Worm (Caenorhabditis elegans): ENCODE results near the gene shk-1.

The shk-1 gene

DNA sequence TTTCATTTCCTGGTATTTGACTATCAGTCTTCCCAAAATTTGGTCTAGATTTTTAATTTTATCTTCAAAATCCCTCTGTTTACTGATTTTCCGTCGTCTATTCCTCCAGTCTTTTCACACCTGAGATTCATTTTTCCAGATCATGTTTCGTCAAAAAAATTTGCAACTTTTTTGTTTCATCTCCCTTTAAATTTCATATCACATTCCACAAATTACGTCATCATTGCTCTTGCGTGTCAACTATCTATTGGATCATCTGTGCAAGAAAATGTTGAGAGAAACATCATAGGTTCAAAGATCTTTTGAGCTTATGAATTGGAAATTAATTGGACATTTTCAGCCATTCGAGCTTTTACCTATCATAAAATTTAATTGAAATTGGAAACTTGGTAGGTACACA, 1.4 kb downstream of the shk-1 start:
- TF ChIP-seq ceh-13 (GFP tag; optimal IDR thresholded peaks at IDR 0.05) (no peak), ceh-36 (tag; optimal IDR thresholded peaks at IDR 0.05) (no peak), tbx-37 (GFP tag; conservative IDR thresholded peaks at IDR 0.05) (no peak), sea-1 (GFP tag; conservative IDR thresholded peaks at IDR 0.05) (no peak), scrt-1 (GFP tag; IDR thresholded peaks at IDR 0.05) (no peak), hnd-1 (tag; optimal IDR thresholded peaks at IDR 0.05) (no peak), ama-1 (optimal IDR thresholded peaks at IDR 0.05) (no peak), ets-7 (tag; optimal IDR thresholded peaks at IDR 0.05) (no peak), tbx-11 (GFP tag; IDR thresholded peaks at IDR 0.05) (no peak)

DNA sequence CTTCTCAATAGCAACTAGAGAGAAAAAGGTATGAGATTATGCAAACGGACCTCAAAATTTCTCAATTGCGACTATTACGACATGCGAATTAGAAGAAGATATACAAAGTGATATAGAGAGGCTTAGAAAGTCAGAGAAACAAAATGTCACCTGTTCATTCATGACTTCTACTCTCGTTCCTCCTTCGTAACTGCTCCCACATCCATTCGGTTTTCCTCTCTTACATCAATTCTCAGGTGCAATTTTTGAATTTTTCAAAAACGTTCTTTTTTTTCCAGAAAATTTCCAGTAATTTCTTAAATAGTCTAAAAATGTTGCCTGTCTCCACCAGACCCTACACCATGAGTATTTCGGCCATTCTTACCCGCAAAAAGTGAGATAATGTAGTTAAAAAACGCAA, 6.7 kb downstream of the shk-1 start:
- TF ChIP-seq aly-1 (tag; optimal IDR thresholded peaks at IDR 0.05), result no peak
- TF ChIP-seq ceh-36 (tag; optimal IDR thresholded peaks at IDR 0.05), result no peak
- no peak for TF ChIP-seq ets-7 (tag; optimal IDR thresholded peaks at IDR 0.05)
- TF ChIP-seq sea-1 (GFP tag; conservative IDR thresholded peaks at IDR 0.05), result no peak
- no peak for TF ChIP-seq scrt-1 (GFP tag; IDR thresholded peaks at IDR 0.05)
- TF ChIP-seq flt-1 (GFP tag; IDR thresholded peaks at IDR 0.05), result no peak
- no peak for TF ChIP-seq hmbx-1 (tag; optimal IDR thresholded peaks at IDR 0.05)
- TF ChIP-seq tra-4 (tag; optimal IDR thresholded peaks at IDR 0.05), result no peak
- TF ChIP-seq tbx-11 (GFP tag; IDR thresholded peaks at IDR 0.05), result no peak
- TF ChIP-seq ama-1 (optimal IDR thresholded peaks at IDR 0.05), result no peak
- no peak for TF ChIP-seq ceh-13 (GFP tag; optimal IDR thresholded peaks at IDR 0.05)

DNA sequence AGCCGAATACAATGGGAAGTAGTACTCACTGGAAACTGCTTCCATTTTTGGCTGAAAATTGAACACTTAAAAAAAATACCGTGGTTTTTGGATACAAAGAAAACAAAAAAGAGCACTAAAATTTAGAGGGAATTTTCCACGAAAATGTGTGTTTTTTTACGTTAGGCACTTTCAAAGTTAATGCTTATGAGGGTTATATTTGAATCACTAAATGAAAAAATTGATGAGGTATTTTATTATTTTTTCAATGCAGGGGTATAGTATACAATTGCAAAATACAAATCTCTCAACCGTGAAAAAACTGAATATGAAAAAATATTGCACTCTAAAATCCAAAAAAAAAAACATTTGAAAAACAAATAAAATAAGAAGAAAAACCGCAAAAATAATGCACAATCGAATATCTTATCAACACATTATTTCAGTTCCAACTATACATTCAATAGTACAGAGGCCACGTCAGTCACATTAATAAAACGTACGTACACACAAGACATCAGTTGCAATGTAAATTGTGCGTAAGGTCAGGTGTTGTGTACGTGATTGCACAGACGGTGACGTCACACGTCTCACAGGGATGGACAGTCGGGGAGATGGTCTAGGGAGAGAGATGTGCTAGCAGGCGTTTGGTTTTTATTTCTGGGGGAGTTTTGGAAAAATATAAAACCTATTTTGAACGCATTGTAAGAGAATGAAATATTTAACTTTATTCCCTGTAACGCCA, 11.9 kb downstream of the shk-1 start, which contains the start of gene aqp-10:
Gene aqp-10 (minus strand): TSS at position 51 of the 724 bp plus-strand sequence.
- TF ChIP-seq F13C5.2 (tag; optimal IDR thresholded peaks at IDR 0.05) (no peak), tbx-37 (GFP tag; conservative IDR thresholded peaks at IDR 0.05) (no peak), ets-7 (tag; optimal IDR thresholded peaks at IDR 0.05) (no peak), aly-1 (tag; optimal IDR thresholded peaks at IDR 0.05) (no peak), hnd-1 (tag; optimal IDR thresholded peaks at IDR 0.05) (no peak), B0310.2 (tag; optimal IDR thresholded peaks at IDR 0.05) (no peak), ama-1 (optimal IDR thresholded peaks at IDR 0.05) (no peak), ceh-36 (tag; optimal IDR thresholded peaks at IDR 0.05) (no peak), pes-1 (GFP tag; IDR thresholded peaks at IDR 0.05) (no peak), ceh-13 (GFP tag; optimal IDR thresholded peaks at IDR 0.05) (no peak), flt-1 (GFP tag; IDR thresholded peaks at IDR 0.05) (no peak), sea-1 (GFP tag; conservative IDR thresholded peaks at IDR 0.05) (no peak), hmg-4 (GFP tag; optimal IDR thresholded peaks at IDR 0.05) (no peak), tra-4 (tag; optimal IDR thresholded peaks at IDR 0.05) (no peak)

DNA sequence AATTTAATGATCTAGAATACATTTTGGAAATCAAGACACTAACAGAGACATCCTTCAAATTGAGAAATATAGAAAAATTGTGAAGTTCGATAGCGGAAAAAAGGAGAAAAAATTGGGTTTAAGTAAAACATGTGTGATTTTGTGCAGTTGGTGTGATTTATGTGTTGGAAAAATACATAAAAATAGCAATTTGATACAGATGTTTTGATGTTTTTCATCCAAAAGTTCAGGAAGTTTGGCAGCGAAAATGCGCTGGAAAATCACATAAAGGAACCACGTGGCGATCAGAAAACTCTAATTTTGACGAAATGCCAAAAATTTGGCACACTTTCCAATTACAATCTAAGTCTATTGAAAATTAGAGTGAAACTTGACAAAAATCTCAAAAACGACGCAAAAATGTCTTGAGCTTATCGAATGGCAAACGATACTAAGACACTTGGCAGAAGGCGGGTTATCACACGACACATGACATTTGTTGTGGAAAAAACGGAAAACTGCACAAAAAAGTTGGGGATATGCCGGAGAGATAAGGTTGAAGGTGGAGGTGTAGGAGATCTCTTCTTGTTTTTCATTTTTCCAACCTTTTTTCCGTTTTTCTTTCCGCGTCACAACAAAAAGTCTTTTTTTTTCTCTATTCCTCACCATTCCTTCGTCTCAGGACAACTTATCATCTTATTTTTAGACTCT, 16.0 kb downstream of the shk-1 start, which contains the start of gene ZK1321.4:
Gene ZK1321.4 (minus strand): TSS at position 51 of the 690 bp plus-strand sequence.
- TF ChIP-seq ceh-13 (GFP tag; optimal IDR thresholded peaks at IDR 0.05), result no peak

DNA sequence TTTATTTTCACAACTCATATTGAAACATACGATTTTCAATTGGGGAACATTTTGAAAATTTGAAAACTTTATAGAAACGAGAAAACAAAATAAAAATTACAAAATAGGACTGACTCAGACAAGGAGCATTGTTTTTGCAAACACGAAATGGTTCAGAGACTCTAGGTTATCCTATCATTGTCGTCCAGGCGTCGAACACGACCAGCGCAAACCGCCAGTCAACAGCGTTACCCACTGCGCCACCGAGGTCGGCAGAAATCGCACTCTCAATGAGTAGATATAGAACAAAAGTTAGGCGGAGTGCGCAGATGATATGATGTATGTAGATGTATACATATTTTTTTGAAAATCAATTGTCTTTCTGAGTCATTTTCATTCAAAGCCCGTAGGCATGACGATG, 16.6 kb downstream of the shk-1 start:
- TF ChIP-seq F13C5.2 (tag; optimal IDR thresholded peaks at IDR 0.05) (peak; percentile 86), scrt-1 (GFP tag; IDR thresholded peaks at IDR 0.05) (peak; percentile 92), pes-1 (GFP tag; IDR thresholded peaks at IDR 0.05) (peak; percentile 91), tbx-37 (GFP tag; conservative IDR thresholded peaks at IDR 0.05) (peak; percentile 87), hmg-4 (GFP tag; optimal IDR thresholded peaks at IDR 0.05) (no peak), ets-7 (tag; optimal IDR thresholded peaks at IDR 0.05) (peak; percentile 60), ama-1 (optimal IDR thresholded peaks at IDR 0.05) (no peak), sea-1 (GFP tag; conservative IDR thresholded peaks at IDR 0.05) (peak; percentile 92), flt-1 (GFP tag; IDR thresholded peaks at IDR 0.05) (peak; percentile 87), tbx-11 (GFP tag; IDR thresholded peaks at IDR 0.05) (peak; percentile 90), B0310.2 (tag; optimal IDR thresholded peaks at IDR 0.05) (peak; percentile 71), ceh-13 (GFP tag; optimal IDR thresholded peaks at IDR 0.05) (peak; percentile 79), ceh-36 (tag; optimal IDR thresholded peaks at IDR 0.05) (peak; percentile 68), tra-4 (tag; optimal IDR thresholded peaks at IDR 0.05) (peak; percentile 56), aly-1 (tag; optimal IDR thresholded peaks at IDR 0.05) (peak; percentile 87), hnd-1 (tag; optimal IDR thresholded peaks at IDR 0.05) (peak; percentile 60), hmbx-1 (tag; optimal IDR thresholded peaks at IDR 0.05) (peak; percentile 67)

DNA sequence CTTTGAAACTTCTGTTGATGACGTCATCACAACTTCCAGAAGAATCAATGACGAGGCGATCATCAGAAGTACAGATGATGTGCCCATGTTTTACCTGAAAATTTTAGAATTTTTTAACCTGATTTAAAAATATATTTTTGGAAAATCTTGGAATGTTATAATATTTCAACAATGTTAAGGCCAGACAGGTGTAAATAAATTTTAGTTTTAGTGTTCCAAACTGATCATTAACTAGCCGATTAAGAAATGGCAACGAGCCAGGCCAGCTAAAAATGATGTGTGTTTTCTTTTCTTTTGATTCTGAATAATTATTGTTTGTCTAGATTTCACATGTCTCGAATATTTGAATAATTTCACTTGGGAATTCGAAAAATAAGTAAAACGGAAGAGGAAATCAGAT, 17.8 kb downstream of the shk-1 start, which contains the start of gene T10B9.9:
Gene T10B9.9 (minus strand): TSS at position 101 of the 400 bp plus-strand sequence.
- no peak for TF ChIP-seq ceh-36 (tag; optimal IDR thresholded peaks at IDR 0.05)
- no peak for TF ChIP-seq hnd-1 (tag; optimal IDR thresholded peaks at IDR 0.05)
- no peak for TF ChIP-seq B0310.2 (tag; optimal IDR thresholded peaks at IDR 0.05)
- no peak for TF ChIP-seq ceh-13 (GFP tag; optimal IDR thresholded peaks at IDR 0.05)
- no peak for TF ChIP-seq flt-1 (GFP tag; IDR thresholded peaks at IDR 0.05)
- no peak for TF ChIP-seq F13C5.2 (tag; optimal IDR thresholded peaks at IDR 0.05)
- TF ChIP-seq tbx-37 (GFP tag; conservative IDR thresholded peaks at IDR 0.05), result no peak
- TF ChIP-seq ets-7 (tag; optimal IDR thresholded peaks at IDR 0.05), result no peak
- TF ChIP-seq tra-4 (tag; optimal IDR thresholded peaks at IDR 0.05), result no peak
- no peak for TF ChIP-seq hmg-4 (GFP tag; optimal IDR thresholded peaks at IDR 0.05)
- TF ChIP-seq scrt-1 (GFP tag; IDR thresholded peaks at IDR 0.05), result no peak
- TF ChIP-seq aly-1 (tag; optimal IDR thresholded peaks at IDR 0.05), result no peak
- TF ChIP-seq ama-1 (optimal IDR thresholded peaks at IDR 0.05), result no peak
- no peak for TF ChIP-seq hmbx-1 (tag; optimal IDR thresholded peaks at IDR 0.05)
- no peak for TF ChIP-seq tbx-11 (GFP tag; IDR thresholded peaks at IDR 0.05)
- no peak for TF ChIP-seq sea-1 (GFP tag; conservative IDR thresholded peaks at IDR 0.05)

DNA sequence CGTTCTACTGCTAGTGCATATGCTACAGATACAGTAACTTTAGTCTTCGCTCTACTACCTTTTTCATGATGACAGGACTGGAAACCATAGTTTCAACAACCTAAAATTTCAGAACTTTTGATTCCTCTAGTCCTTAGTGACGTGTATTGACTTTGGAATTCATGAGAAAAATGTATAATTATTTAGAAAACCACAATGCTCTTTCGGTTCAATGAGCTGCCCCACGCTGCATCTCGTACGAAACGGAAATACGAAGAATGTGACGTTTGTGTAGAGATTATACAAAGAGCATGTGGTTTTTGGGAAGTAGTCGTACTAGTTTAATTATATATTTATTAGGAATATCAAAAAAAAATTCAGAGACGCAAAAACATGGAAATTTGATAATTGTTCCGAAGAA, 20.5 kb downstream of the shk-1 start:
- TF ChIP-seq ceh-13 (GFP tag; optimal IDR thresholded peaks at IDR 0.05) (no peak), sea-1 (GFP tag; conservative IDR thresholded peaks at IDR 0.05) (no peak), aly-1 (tag; optimal IDR thresholded peaks at IDR 0.05) (no peak), scrt-1 (GFP tag; IDR thresholded peaks at IDR 0.05) (no peak), F13C5.2 (tag; optimal IDR thresholded peaks at IDR 0.05) (no peak), ets-7 (tag; optimal IDR thresholded peaks at IDR 0.05) (no peak), B0310.2 (tag; optimal IDR thresholded peaks at IDR 0.05) (no peak), tbx-11 (GFP tag; IDR thresholded peaks at IDR 0.05) (no peak), hnd-1 (tag; optimal IDR thresholded peaks at IDR 0.05) (no peak), ama-1 (optimal IDR thresholded peaks at IDR 0.05) (no peak)

Measured in whole organism, early embryonic.